Fruit fly (Drosophila melanogaster) whole organism, embryonic: ENCODE measurements around the gene Cp190.

Experiments used
- Adf1 ChIP-seq: fragments of 200-800 bp; sonication (Bioruptor generic); IDR thresholded peaks from 2 replicates; pipeline ENCODE4 v1.3.6; 2022; ENCODE audit warnings: missing biosample characterization, missing genetic modification characterization
- Asciz ChIP-seq: fragments of 200-800 bp; sonication (Bioruptor generic); optimal IDR thresholded peaks from 2 replicates; lab custom pipeline; 2017; ENCODE audit warnings: missing biosample characterization, mild to moderate bottlenecking, missing genetic modification characterization, missing genetic modification reagents
- Bdp1 ChIP-seq: fragments of 200-800 bp; sonication (Bioruptor generic); optimal IDR thresholded peaks from 3 replicates; lab custom pipeline; 2016; ENCODE audit warnings: missing biosample characterization, missing genetic modification characterization
- Bgb ChIP-seq: fragments of 200-800 bp; sonication (Bioruptor generic); IDR thresholded peaks from 2 replicates; pipeline ENCODE4 v1.3.6; 2022; ENCODE audit warnings: missing biosample characterization, missing genetic modification characterization; ENCODE audit not compliant: partially characterized antibody
- CG1024 ChIP-seq: fragments of 200-800 bp; sonication (Bioruptor generic); IDR thresholded peaks from 2 replicates; pipeline ENCODE4 v1.3.6; 2022; ENCODE audit warnings: missing biosample characterization, missing genetic modification characterization
- CG10959 ChIP-seq: fragments of 200-800 bp; sonication (Bioruptor generic); IDR thresholded peaks from 2 replicates; pipeline ENCODE4 v1.3.6; 2022; ENCODE audit warnings: missing biosample characterization, missing genetic modification characterization
- CG11085 ChIP-seq: fragments of 200-800 bp; sonication (Bioruptor generic); IDR thresholded peaks from 2 replicates; pipeline ENCODE4 v1.3.6; 2022; ENCODE audit warnings: missing biosample characterization, missing genetic modification characterization
- CG11560 ChIP-seq: fragments of 200-800 bp; sonication (Bioruptor generic); IDR thresholded peaks from 3 replicates; pipeline ENCODE4 v1.3.6; 2022; ENCODE audit warnings: missing biosample characterization, missing genetic modification characterization
- CG12155 ChIP-seq: fragments of 200-800 bp; sonication (Bioruptor generic); optimal IDR thresholded peaks from 3 replicates; lab custom pipeline; 2016; ENCODE audit warnings: missing biosample characterization, missing genetic modification characterization
- CG13123 ChIP-seq: fragments of 200-800 bp; sonication (Bioruptor generic); optimal IDR thresholded peaks from 2 replicates; lab custom pipeline; 2016; ENCODE audit warnings: missing biosample characterization, missing genetic modification characterization
- CG13424 ChIP-seq: fragments of 200-800 bp; sonication (Bioruptor generic); optimal IDR thresholded peaks from 2 replicates; lab custom pipeline; 2019; ENCODE audit warnings: missing biosample characterization, mild to moderate bottlenecking, missing genetic modification characterization, moderate library complexity
- CG14014 ChIP-seq: fragments of 200-800 bp; sonication (Bioruptor generic); IDR thresholded peaks from 2 replicates; pipeline ENCODE4 v1.3.6; 2022; ENCODE audit warnings: missing biosample characterization, missing genetic modification characterization
- CG17186 ChIP-seq: fragments of 200-800 bp; sonication (Bioruptor generic); optimal IDR thresholded peaks from 3 replicates; lab custom pipeline; 2017; ENCODE audit warnings: missing biosample characterization, missing genetic modification reagents, missing genetic modification characterization
- CG17612 ChIP-seq: fragments of 200-800 bp; sonication (Bioruptor generic); IDR thresholded peaks from 2 replicates; pipeline ENCODE4 v1.3.6; 2022; ENCODE audit warnings: missing biosample characterization, missing genetic modification characterization
- CG30403 ChIP-seq: fragments of 200-800 bp; sonication (Bioruptor generic); optimal IDR thresholded peaks from 3 replicates; lab custom pipeline; 2016; ENCODE audit warnings: missing biosample characterization, missing genetic modification characterization
- CG30431 ChIP-seq: fragments of 200-800 bp; sonication (Bioruptor generic); optimal IDR thresholded peaks from 2 replicates; lab custom pipeline; 2017; ENCODE audit warnings: missing biosample characterization, missing genetic modification characterization
- CG31365 ChIP-seq: fragments of 200-800 bp; sonication (Bioruptor generic); optimal IDR thresholded peaks from 2 replicates; lab custom pipeline; 2018; ENCODE audit warnings: missing biosample characterization, mild to moderate bottlenecking, missing genetic modification characterization
- CG32772 ChIP-seq: fragments of 200-800 bp; sonication (Bioruptor generic); IDR thresholded peaks from 2 replicates; pipeline ENCODE4 v1.3.6; 2022; ENCODE audit warnings: missing biosample characterization, missing genetic modification characterization
- CG34422 ChIP-seq: fragments of 200-800 bp; sonication (Bioruptor generic); IDR thresholded peaks from 3 replicates; pipeline ENCODE4 v1.3.6; 2022; ENCODE audit warnings: missing biosample characterization, missing genetic modification characterization
- CG3847 ChIP-seq: fragments of 200-800 bp; sonication (Bioruptor generic); IDR thresholded peaks from 2 replicates; pipeline ENCODE4 v1.3.6; 2022; ENCODE audit warnings: missing biosample characterization, missing genetic modification characterization
- CG6272 ChIP-seq: fragments of 200-800 bp; sonication (Bioruptor generic); IDR thresholded peaks from 2 replicates; pipeline ENCODE4 v1.3.6; 2022; ENCODE audit warnings: missing biosample characterization, missing genetic modification characterization
- CG6791 ChIP-seq: fragments of 200-800 bp; sonication (Bioruptor generic); IDR thresholded peaks from 3 replicates; pipeline ENCODE4 v1.3.6; 2022; ENCODE audit warnings: missing biosample characterization, missing genetic modification characterization; ENCODE audit not compliant: partially characterized antibody
- CG7839 ChIP-seq: fragments of 200-800 bp; sonication (Bioruptor generic); optimal IDR thresholded peaks from 3 replicates; lab custom pipeline; 2018; ENCODE audit warnings: missing biosample characterization, mild to moderate bottlenecking, missing genetic modification characterization, moderate library complexity
- CG7963 ChIP-seq: fragments of 200-800 bp; sonication (Bioruptor generic); IDR thresholded peaks from 3 replicates; pipeline ENCODE4 v1.3.6; 2022; ENCODE audit warnings: missing biosample characterization, missing genetic modification characterization; ENCODE audit not compliant: partially characterized antibody
- CG8478 ChIP-seq: fragments of >200 bp; optimal IDR thresholded peaks from 2 replicates; lab custom pipeline; 2018
- CG8924 ChIP-seq: fragments of 200-800 bp; optimal IDR thresholded peaks from 3 replicates; lab custom pipeline; 2019; ENCODE audit warnings: missing biosample characterization, mild to moderate bottlenecking, missing genetic modification characterization, moderate library complexity
- CoRest ChIP-seq: fragments of 200-800 bp; sonication (Bioruptor generic); optimal IDR thresholded peaks from 3 replicates; lab custom pipeline; 2018; ENCODE audit warnings: missing biosample characterization, mild to moderate bottlenecking, missing genetic modification characterization, moderate library complexity
- CrebB ChIP-seq: fragments of 200-800 bp; sonication (Bioruptor generic); optimal IDR thresholded peaks from 3 replicates; lab custom pipeline; 2018; ENCODE audit warnings: missing biosample characterization, mild to moderate bottlenecking, missing genetic modification characterization
- Ets97D ChIP-seq: fragments of 200-800 bp; sonication (Bioruptor generic); optimal IDR thresholded peaks from 3 replicates; lab custom pipeline; 2016; ENCODE audit warnings: missing biosample characterization, missing genetic modification characterization
- GATAe ChIP-seq: fragments of 200-800 bp; sonication (Bioruptor generic); conservative IDR thresholded peaks from 2 replicates; pipeline ENCODE4 v1.3.6; 2022; ENCODE audit warnings: missing biosample characterization, missing genetic modification characterization
- HHEX ChIP-seq: fragments of 200-800 bp; sonication (Bioruptor generic); optimal IDR thresholded peaks from 3 replicates; lab custom pipeline; 2017; ENCODE audit warnings: missing biosample characterization, mild to moderate bottlenecking, missing genetic modification characterization, missing genetic modification reagents
- Hand ChIP-seq: fragments of 200-800 bp; sonication (Bioruptor generic); optimal IDR thresholded peaks from 2 replicates; lab custom pipeline; 2017; ENCODE audit warnings: mild to moderate bottlenecking, missing biosample characterization, missing genetic modification reagents, missing genetic modification characterization
- Hr39 ChIP-seq: fragments of >200 bp; optimal IDR thresholded peaks from 2 replicates; lab custom pipeline; 2017
- Mad ChIP-seq: fragments of 200-800 bp; sonication (Bioruptor generic); optimal IDR thresholded peaks from 2 replicates; lab custom pipeline; 2016; ENCODE audit warnings: missing biosample characterization, missing genetic modification characterization
- Neu2 ChIP-seq: fragments of 200-800 bp; sonication (Bioruptor generic); optimal IDR thresholded peaks from 3 replicates; lab custom pipeline; 2016; ENCODE audit warnings: missing biosample characterization, missing genetic modification characterization, borderline replicate concordance
- Nf-YA ChIP-seq: fragments of 200-800 bp; sonication (Bioruptor generic); IDR thresholded peaks from 2 replicates; pipeline ENCODE4 v1.3.6; 2022; ENCODE audit warnings: missing biosample characterization, missing genetic modification characterization
- Opbp ChIP-seq: fragments of 200-800 bp; sonication (Bioruptor generic); IDR thresholded peaks from 3 replicates; pipeline ENCODE4 v1.3.6; 2022; ENCODE audit warnings: missing biosample characterization, missing genetic modification characterization; ENCODE audit not compliant: partially characterized antibody
- Pdp1 ChIP-seq, 2 experiments: fragments of 200-800 bp; sonication (Bioruptor generic); optimal IDR thresholded peaks; 3 replicates each; lab custom pipeline; 2016; ENCODE audit warnings: missing biosample characterization in 2 of 2, missing genetic modification characterization in 2 of 2, mild to moderate bottlenecking in 1 of 2, moderate library complexity in 1 of 2
- bab2 ChIP-seq: fragments of 200-800 bp; sonication (Bioruptor generic); optimal IDR thresholded peaks from 2 replicates; lab custom pipeline; 2016; ENCODE audit warnings: missing biosample characterization, missing genetic modification characterization
- br ChIP-seq: fragments of >200 bp; optimal IDR thresholded peaks from 2 replicates; lab custom pipeline; 2017
- cas ChIP-seq: fragments of 200-800 bp; sonication (Bioruptor generic); IDR thresholded peaks from 2 replicates; pipeline ENCODE4 v1.3.6; 2022; ENCODE audit warnings: missing biosample characterization, missing genetic modification characterization
- chinmo ChIP-seq: fragments of 200-800 bp; sonication (Bioruptor generic); IDR thresholded peaks from 4 replicates; pipeline ENCODE4 v1.3.6; 2022; ENCODE audit warnings: missing biosample characterization, missing genetic modification characterization; ENCODE audit not compliant: partially characterized antibody
- emc ChIP-seq: fragments of 200-800 bp; sonication (Bioruptor generic); optimal IDR thresholded peaks from 2 replicates; lab custom pipeline; 2016; ENCODE audit warnings: missing biosample characterization, missing genetic modification characterization
- exex ChIP-seq: fragments of 200-800 bp; sonication (Bioruptor generic); optimal IDR thresholded peaks from 4 replicates; lab custom pipeline; 2018; ENCODE audit warnings: missing biosample characterization, mild to moderate bottlenecking, missing genetic modification characterization, moderate library complexity
- nerfin-1 ChIP-seq: fragments of 200-800 bp; sonication (Bioruptor generic); optimal IDR thresholded peaks from 3 replicates; lab custom pipeline; 2019; ENCODE audit warnings: missing biosample characterization, mild to moderate bottlenecking, missing genetic modification characterization, moderate library complexity
- odd ChIP-seq: fragments of 200-800 bp; sonication (Bioruptor generic); optimal IDR thresholded peaks from 2 replicates; lab custom pipeline; 2017; ENCODE audit warnings: missing biosample characterization, mild to moderate bottlenecking, missing genetic modification characterization
- pfk ChIP-seq: fragments of 200-800 bp; sonication (Bioruptor generic); optimal IDR thresholded peaks from 2 replicates; lab custom pipeline; 2018; ENCODE audit warnings: missing biosample characterization, mild to moderate bottlenecking, missing genetic modification characterization, moderate library complexity
- phol ChIP-seq: fragments of 200-800 bp; sonication (Bioruptor generic); optimal IDR thresholded peaks from 3 replicates; lab custom pipeline; 2018; ENCODE audit warnings: missing biosample characterization, mild to moderate bottlenecking, missing genetic modification characterization, moderate library complexity
- pnt ChIP-seq: fragments of 200-800 bp; sonication (Bioruptor generic); optimal IDR thresholded peaks from 3 replicates; lab custom pipeline; 2016; ENCODE audit warnings: missing biosample characterization, missing genetic modification characterization
- sd ChIP-seq: fragments of 200-800 bp; sonication (Bioruptor generic); optimal IDR thresholded peaks from 3 replicates; lab custom pipeline; 2018; ENCODE audit warnings: missing biosample characterization, mild to moderate bottlenecking, missing genetic modification characterization, moderate library complexity
- seq ChIP-seq: fragments of 200-800 bp; sonication (Bioruptor generic); IDR thresholded peaks from 2 replicates; pipeline ENCODE4 v1.3.6; 2022; ENCODE audit warnings: missing biosample characterization, missing genetic modification characterization
- slbo ChIP-seq: fragments of 200-800 bp; sonication (Bioruptor generic); IDR thresholded peaks from 2 replicates; pipeline ENCODE4 v1.3.6; 2022; ENCODE audit warnings: missing biosample characterization, missing genetic modification characterization
- unpg ChIP-seq: fragments of 200-800 bp; sonication (Bioruptor generic); optimal IDR thresholded peaks from 3 replicates; lab custom pipeline; 2018; ENCODE audit warnings: missing biosample characterization, mild to moderate bottlenecking, missing genetic modification characterization, moderate library complexity

Cp190 gene

DNA sequence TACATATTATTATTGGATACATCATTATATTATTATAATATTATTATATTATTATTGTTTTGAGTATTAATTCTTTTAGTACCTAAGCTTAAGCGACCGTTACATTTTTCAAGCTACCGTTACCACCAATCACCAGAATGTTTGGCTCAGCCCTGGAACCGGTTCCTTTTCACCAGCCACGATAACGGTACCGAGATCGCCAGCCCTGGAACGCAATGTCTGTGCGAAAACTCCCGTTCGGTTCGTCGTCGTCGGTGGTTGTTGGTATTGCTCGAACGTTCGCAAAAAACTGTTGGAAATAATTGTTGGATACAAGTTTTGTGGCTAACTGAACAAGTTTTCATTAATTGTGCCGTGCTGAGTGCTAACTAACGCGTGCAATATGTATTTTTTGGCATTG lies 25.3 kb downstream of the Cp190 start, which contains the start of gene CG42404 (continued):
- TF ChIP-seq CoRest (tag; lab: Kevin White, UChicago): peak; percentile 22
- no peak for TF ChIP-seq CG6272
- no peak for TF ChIP-seq nerfin-1 (tag; lab: Kevin White, UChicago)
- TF ChIP-seq Nf-YA: no peak
- TF ChIP-seq CrebB: no peak
- TF ChIP-seq CG13123 (GFP tag; lab: Kevin White, UChicago): no peak
- no peak for TF ChIP-seq CG14014 (GFP tag; lab: Robert Waterston, UW)
- TF ChIP-seq CG32772 (GFP tag; lab: Robert Waterston, UW): no peak
- no peak for TF ChIP-seq CG11085 (GFP tag; lab: Robert Waterston, UW)
- TF ChIP-seq seq (GFP tag; lab: Robert Waterston, UW): no peak
- TF ChIP-seq sd (tag; lab: Kevin White, UChicago): no peak
- TF ChIP-seq CG3847 (GFP tag; lab: Robert Waterston, UW): no peak
- TF ChIP-seq br (lab: Kevin White, UChicago): no peak
- TF ChIP-seq CG31365 (tag; lab: Kevin White, UChicago): no peak
- peak; percentile 34; the same call in 2 of the 3 replicates for TF ChIP-seq Opbp (GFP tag; lab: Robert Waterston, UW)
- peak; percentile 0 for TF ChIP-seq phol (tag; lab: Kevin White, UChicago)
- no peak for TF ChIP-seq CG30431 (GFP tag; lab: Kevin White, UChicago)
- TF ChIP-seq CG1024 (GFP tag; lab: Robert Waterston, UW): no peak
- TF ChIP-seq Ets97D (GFP tag; lab: Kevin White, UChicago): peak; percentile 5
- TF ChIP-seq CG8924 (tag; lab: Kevin White, UChicago): no peak
- no peak for TF ChIP-seq CG17186
- TF ChIP-seq Pdp1 (GFP tag; optimal IDR thresholded peaks at IDR 0.05; lab: Kevin White, UChicago): no peak
- TF ChIP-seq HHEX: no peak
- no peak for TF ChIP-seq Hand (GFP tag; lab: Kevin White, UChicago)
- TF ChIP-seq emc (GFP tag; lab: Kevin White, UChicago): no peak
- no peak for TF ChIP-seq Asciz (GFP tag; lab: Kevin White, UChicago)
- TF ChIP-seq CG11560 (tag; lab: Robert Waterston, UW): no peak
- TF ChIP-seq pnt (GFP tag; lab: Kevin White, UChicago): no peak
- TF ChIP-seq CG8478 (lab: Kevin White, UChicago): no peak
- TF ChIP-seq Adf1 (GFP tag; lab: Robert Waterston, UW): no peak
- TF ChIP-seq CG10959: no peak
- no peak for TF ChIP-seq unpg
- TF ChIP-seq CG17612 (GFP tag; lab: Robert Waterston, UW): no peak
- no peak for TF ChIP-seq cas (GFP tag; lab: Robert Waterston, UW)
- TF ChIP-seq slbo (GFP tag; lab: Robert Waterston, UW): no peak
- no peak for TF ChIP-seq CG12155 (GFP tag; lab: Kevin White, UChicago)
- TF ChIP-seq pfk (GFP tag; lab: Kevin White, UChicago): no peak
- TF ChIP-seq CG7963: no peak
- TF ChIP-seq Bgb (GFP tag; lab: Robert Waterston, UW): no peak
- TF ChIP-seq bab2 (GFP tag; lab: Kevin White, UChicago): no peak
- no peak for TF ChIP-seq CG30403 (GFP tag; lab: Kevin White, UChicago)
- TF ChIP-seq GATAe (GFP tag; lab: Robert Waterston, UW): no peak
- no peak for TF ChIP-seq CG6791
- TF ChIP-seq Mad (GFP tag; lab: Kevin White, UChicago): no peak
- no peak for TF ChIP-seq CG34422 (GFP tag; lab: Robert Waterston, UW)
- TF ChIP-seq CG7839 (tag; lab: Kevin White, UChicago): no peak
- TF ChIP-seq Bdp1: no peak
- no peak for TF ChIP-seq CG13424 (tag; lab: Kevin White, UChicago)
- no peak for TF ChIP-seq chinmo (GFP tag; lab: Robert Waterston, UW)
- no peak for TF ChIP-seq Hr39 (lab: Kevin White, UChicago)
- no peak for TF ChIP-seq exex (tag; lab: Kevin White, UChicago)
- no peak for TF ChIP-seq Neu2 (GFP tag; lab: Kevin White, UChicago)
- TF ChIP-seq odd: no peak
